Worm (Caenorhabditis elegans): ENCODE results near the gene nlp-67.

Gene nlp-67

ce11 chrX:16147728-16148197, 36.4 kb upstream of the nlp-67 start:
- TF ChIP-seq ZK546.5 (tag; optimal IDR thresholded peaks at IDR 0.05) (no peak), mdl-1 (tag; optimal IDR thresholded peaks at IDR 0.05) (peak; percentile 49 to 86), unc-62 (GFP tag; optimal IDR thresholded peaks at IDR 0.05) (no peak), mbf-1 (tag; optimal IDR thresholded peaks at IDR 0.05) (no peak), nhr-21 (tag; optimal IDR thresholded peaks at IDR 0.05) (peak; percentile 82), unc-55 (GFP tag; optimal IDR thresholded peaks at IDR 0.05) (peak; percentile 88), sma-9 (GFP tag; optimal IDR thresholded peaks at IDR 0.05) (peak; percentile 94), sma-9 (tag; optimal IDR thresholded peaks at IDR 0.05) (no peak), peb-1 (tag; optimal IDR thresholded peaks at IDR 0.05) (no peak), alr-1 (tag; optimal IDR thresholded peaks at IDR 0.05) (no peak), R02D3.7 (tag; optimal IDR thresholded peaks at IDR 0.05) (no peak), skn-1 (tag; optimal IDR thresholded peaks at IDR 0.05) (no peak), nhr-23 (tag; optimal IDR thresholded peaks at IDR 0.05) (no peak), ztf-4 (tag; optimal IDR thresholded peaks at IDR 0.05) (peak; percentile 45), ceh-16 (tag; optimal IDR thresholded peaks at IDR 0.05) (peak; percentile 83), nhr-11 (tag; optimal IDR thresholded peaks at IDR 0.05) (no peak), C34F6.9 (tag; optimal IDR thresholded peaks at IDR 0.05) (peak; percentile 85), lin-11 (tag; optimal IDR thresholded peaks at IDR 0.05) (peak; percentile 68), nhr-10 (tag; optimal IDR thresholded peaks at IDR 0.05) (no peak), ztf-1 (GFP tag; conservative IDR thresholded peaks at IDR 0.05) (no peak), F13H6.1 (tag; optimal IDR thresholded peaks at IDR 0.05) (peak; percentile 93), mab-5 (tag; optimal IDR thresholded peaks at IDR 0.05) (peak; percentile 70), nhr-12 (tag; optimal IDR thresholded peaks at IDR 0.05) (no peak), elt-3 (tag; optimal IDR thresholded peaks at IDR 0.05) (no peak), aly-2 (tag; optimal IDR thresholded peaks at IDR 0.05) (no peak), nhr-237 (tag; optimal IDR thresholded peaks at IDR 0.05) (no peak), sma-3 (GFP tag; optimal IDR thresholded peaks at IDR 0.05) (peak; percentile 45), zag-1 (tag; optimal IDR thresholded peaks at IDR 0.05) (peak; percentile 92), crh-2 (tag; optimal IDR thresholded peaks at IDR 0.05) (peak; percentile 63), lsy-2 (tag; optimal IDR thresholded peaks at IDR 0.05) (peak; percentile 21 to 85), nhr-77 (tag; optimal IDR thresholded peaks at IDR 0.05) (no peak), nhr-129 (tag; optimal IDR thresholded peaks at IDR 0.05) (peak; percentile 98), fos-1 (tag; optimal IDR thresholded peaks at IDR 0.05) (peak; percentile 61), unc-39 (tag; optimal IDR thresholded peaks at IDR 0.05) (peak; percentile 81), snpc-4 (tag; optimal IDR thresholded peaks at IDR 0.05) (peak; percentile 27), ztf-11 (tag; optimal IDR thresholded peaks at IDR 0.05) (peak; percentile 60), gmeb-1 (tag; optimal IDR thresholded peaks at IDR 0.05) (peak; percentile 22), Y55F3AM.14 (GFP tag; optimal IDR thresholded peaks at IDR 0.05) (peak; percentile 58), ama-1 (optimal IDR thresholded peaks at IDR 0.05) (no peak), dmd-4 (tag; optimal IDR thresholded peaks at IDR 0.05) (no peak), nhr-25 (tag; optimal IDR thresholded peaks at IDR 0.05) (peak; percentile 81), lin-13 (GFP tag; optimal IDR thresholded peaks at IDR 0.05) (peak; percentile 75), sem-4 (tag; optimal IDR thresholded peaks at IDR 0.05) (peak; percentile 89), elt-1 (tag; optimal IDR thresholded peaks at IDR 0.05) (no peak), lin-39 (tag; optimal IDR thresholded peaks at IDR 0.05) (peak; percentile 74), nhr-6 (tag; optimal IDR thresholded peaks at IDR 0.05) (peak; percentile 84), blmp-1 (tag; optimal IDR thresholded peaks at IDR 0.05; ENCODE audit: insufficient read depth) (peak; percentile 25), egl-27 (tag; optimal IDR thresholded peaks at IDR 0.05) (peak; percentile 84), ceh-82 (tag; optimal IDR thresholded peaks at IDR 0.05) (peak; percentile 69)

All from whole organism, L2 larva.